Worm (Caenorhabditis elegans) whole organism, young adult: ENCODE data around the gene T11G6.3.

Source experiments
- F23B12.7 ChIP-seq: sonication (generic microtip); optimal IDR thresholded peaks from 2 replicates; lab custom pipeline; 2017; ENCODE audit warnings: missing genetic modification characterization, mild to moderate bottlenecking, missing compliant biosample characterization, antibody characterized with exemption, moderate library complexity; ENCODE audit not compliant: insufficient read depth
- F49E8.2 ChIP-seq: sonication (generic microtip); optimal IDR thresholded peaks from 3 replicates; lab custom pipeline; 2017; ENCODE audit warnings: missing genetic modification characterization, mild to moderate bottlenecking, missing compliant biosample characterization, antibody characterized with exemption, moderate library complexity; ENCODE audit not compliant: insufficient read depth
- ceh-100 ChIP-seq: fragments of 200-800 bp; sonication (Bioruptor generic); IDR thresholded peaks from 2 replicates; pipeline ENCODE4 v1.3.6; 2022; ENCODE audit warnings: missing genetic modification reagents, missing genetic modification characterization, missing compliant biosample characterization
- fkh-3 ChIP-seq: sonication (generic microtip); optimal IDR thresholded peaks from 2 replicates; lab custom pipeline; 2016; ENCODE audit warnings: mild to moderate bottlenecking, missing genetic modification characterization, missing compliant biosample characterization
- madf-6 ChIP-seq: fragments of 200-800 bp; sonication (Bioruptor generic); IDR thresholded peaks from 2 replicates; pipeline ENCODE4 v1.3.6; 2022; ENCODE audit warnings: missing genetic modification reagents, missing genetic modification characterization, missing compliant biosample characterization
- mxl-1 ChIP-seq: sonication (generic microtip); optimal IDR thresholded peaks from 2 replicates; lab custom pipeline; 2016; ENCODE audit warnings: missing genetic modification characterization, missing compliant biosample characterization
- snpc-4 ChIP-seq, 5 experiments: fragments of 150-350 bp in 1 of 5; sonication (generic microtip) in 4 of 5; optimal IDR thresholded peaks; 2 replicates each; lab custom pipeline; 2014 to 2018; ENCODE audit warnings: missing genetic modification characterization in 5 of 5, missing biosample characterization in 3 of 5, antibody characterized with exemption in 2 of 5, mild to moderate bottlenecking in 2 of 5, missing compliant biosample characterization in 2 of 5, missing genotype in 2 of 5, moderate library complexity in 2 of 5, missing genetic modification reagents in 1 of 5

DNA sequence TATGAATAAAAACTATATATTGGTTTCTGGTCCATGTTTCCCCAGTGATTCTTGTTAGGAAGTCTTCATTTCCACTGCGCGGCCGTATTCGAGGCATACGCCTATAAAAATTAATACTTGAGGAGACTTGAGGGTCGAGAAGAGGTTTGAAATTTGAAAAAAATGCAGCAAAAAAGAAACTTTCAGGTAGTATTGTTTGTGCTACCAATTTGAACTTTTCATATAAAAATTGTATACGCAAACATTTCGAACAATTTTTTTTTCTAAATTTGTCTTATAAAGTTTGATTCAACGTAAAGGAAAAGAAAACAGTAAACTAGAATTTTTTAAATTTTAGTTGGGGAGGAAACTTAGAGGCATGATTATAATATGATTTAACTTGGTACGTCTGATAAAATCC is 3.2 kb downstream of the T11G6.3 start, which contains the start of gene T11G6.4:
- TF ChIP-seq snpc-4 (GFP tag; optimal IDR thresholded peaks at IDR 0.05; lab: Kevin White, UChicago) = no peak
- TF ChIP-seq snpc-4 (tag; optimal IDR thresholded peaks at IDR 0.05; lab: Kevin White, UChicago) = no peak
- TF ChIP-seq ceh-100 (GFP tag; lab: Robert Waterston, UW) = no peak
- no peak for TF ChIP-seq madf-6 (GFP tag; lab: Robert Waterston, UW)
- no peak for TF ChIP-seq F49E8.2 (tag; lab: Kevin White, UChicago)
- no peak for TF ChIP-seq F23B12.7 (tag; lab: Kevin White, UChicago)
- TF ChIP-seq mxl-1 (tag; lab: Kevin White, UChicago) = no peak
- no peak for TF ChIP-seq fkh-3 (tag; lab: Kevin White, UChicago)
